Fruit fly (Drosophila melanogaster) whole organism, embryonic: ENCODE results near the gene CG1024.

Source experiments
- Aef1 ChIP-seq: fragments of 200-800 bp; sonication (Bioruptor generic); IDR thresholded peaks from 3 replicates; pipeline ENCODE4 v1.3.6; 2022; ENCODE audit warnings: missing biosample characterization, missing genetic modification characterization
- Atf-2 ChIP-seq: fragments of 200-800 bp; sonication (Bioruptor generic); optimal IDR thresholded peaks from 2 replicates; lab custom pipeline; 2016; ENCODE audit warnings: missing biosample characterization, missing genetic modification characterization
- CG10366 ChIP-seq: fragments of 200-800 bp; sonication (Bioruptor generic); IDR thresholded peaks from 2 replicates; pipeline ENCODE4 v1.3.6; 2022; ENCODE audit warnings: missing biosample characterization, missing genetic modification characterization
- CG10654 ChIP-seq: fragments of 200-800 bp; sonication (Bioruptor generic); optimal IDR thresholded peaks from 2 replicates; lab custom pipeline; 2016; ENCODE audit warnings: missing biosample characterization, missing genetic modification characterization
- CG11696 ChIP-seq: fragments of 200-800 bp; sonication (Bioruptor generic); IDR thresholded peaks from 2 replicates; pipeline ENCODE4 v1.3.6; 2022; ENCODE audit warnings: missing biosample characterization, missing genetic modification characterization
- CG12236 ChIP-seq: fragments of 200-800 bp; sonication (Bioruptor generic); optimal IDR thresholded peaks from 2 replicates; lab custom pipeline; 2016; ENCODE audit warnings: missing biosample characterization, missing genetic modification characterization
- CG13123 ChIP-seq: fragments of 200-800 bp; sonication (Bioruptor generic); optimal IDR thresholded peaks from 2 replicates; lab custom pipeline; 2016; ENCODE audit warnings: missing biosample characterization, missing genetic modification characterization
- CG13296 ChIP-seq: fragments of 200-800 bp; sonication (Bioruptor generic); optimal IDR thresholded peaks from 3 replicates; lab custom pipeline; 2018; ENCODE audit warnings: missing biosample characterization, mild to moderate bottlenecking, missing genetic modification characterization
- CG13624 ChIP-seq: fragments of 200-800 bp; sonication (Bioruptor generic); optimal IDR thresholded peaks from 2 replicates; lab custom pipeline; 2016; ENCODE audit warnings: missing biosample characterization, missing genetic modification characterization
- CG15073 ChIP-seq: fragments of 200-800 bp; sonication (Bioruptor generic); optimal IDR thresholded peaks from 2 replicates; lab custom pipeline; 2016; ENCODE audit warnings: missing biosample characterization, missing genetic modification characterization
- CG1832 ChIP-seq: fragments of 200-800 bp; sonication (Bioruptor generic); optimal IDR thresholded peaks from 2 replicates; lab custom pipeline; 2017; ENCODE audit warnings: missing biosample characterization, mild to moderate bottlenecking, missing genetic modification characterization, inconsistent platforms
- CG2120 ChIP-seq: fragments of 200-800 bp; sonication (Bioruptor generic); optimal IDR thresholded peaks from 3 replicates; lab custom pipeline; 2016; ENCODE audit warnings: missing biosample characterization, missing genetic modification characterization
- CG31365 ChIP-seq: fragments of 200-800 bp; sonication (Bioruptor generic); optimal IDR thresholded peaks from 2 replicates; lab custom pipeline; 2018; ENCODE audit warnings: missing biosample characterization, mild to moderate bottlenecking, missing genetic modification characterization
- CG4360 ChIP-seq: fragments of 200-800 bp; sonication (Bioruptor generic); IDR thresholded peaks from 2 replicates; pipeline ENCODE4 v1.3.6; 2022; ENCODE audit warnings: missing biosample characterization, missing genetic modification characterization
- CG4854 ChIP-seq: fragments of 200-800 bp; sonication (Bioruptor generic); optimal IDR thresholded peaks from 2 replicates; lab custom pipeline; 2016; ENCODE audit warnings: missing biosample characterization, missing genetic modification characterization, inconsistent platforms
- CG6689 ChIP-seq: fragments of 200-800 bp; sonication (Bioruptor generic); IDR thresholded peaks from 2 replicates; pipeline ENCODE4 v1.3.6; 2022; ENCODE audit warnings: missing biosample characterization, missing genetic modification characterization
- CG6813 ChIP-seq: fragments of 200-800 bp; sonication (Bioruptor generic); optimal IDR thresholded peaks from 2 replicates; lab custom pipeline; 2017; ENCODE audit warnings: missing biosample characterization, missing genetic modification characterization, mild to moderate bottlenecking, moderate library complexity, missing genetic modification reagents
- CG7839 ChIP-seq: fragments of 200-800 bp; sonication (Bioruptor generic); optimal IDR thresholded peaks from 3 replicates; lab custom pipeline; 2018; ENCODE audit warnings: missing biosample characterization, mild to moderate bottlenecking, missing genetic modification characterization, moderate library complexity
- CG7963 ChIP-seq: fragments of 200-800 bp; sonication (Bioruptor generic); IDR thresholded peaks from 3 replicates; pipeline ENCODE4 v1.3.6; 2022; ENCODE audit warnings: missing biosample characterization, missing genetic modification characterization; ENCODE audit not compliant: partially characterized antibody
- CG8388 ChIP-seq: fragments of 200-800 bp; sonication (Bioruptor generic); optimal IDR thresholded peaks from 2 replicates; lab custom pipeline; 2019; ENCODE audit warnings: missing biosample characterization, mild to moderate bottlenecking, missing genetic modification characterization, moderate library complexity
- Elba2 ChIP-seq: fragments of 200-800 bp; sonication (Bioruptor generic); optimal IDR thresholded peaks from 3 replicates; lab custom pipeline; 2016; ENCODE audit warnings: missing biosample characterization, missing genetic modification characterization
- Fer3 ChIP-seq: fragments of 200-800 bp; sonication (Bioruptor generic); optimal IDR thresholded peaks from 2 replicates; lab custom pipeline; 2018; ENCODE audit warnings: missing biosample characterization, mild to moderate bottlenecking, missing genetic modification characterization, moderate library complexity
- HHEX ChIP-seq: fragments of 200-800 bp; sonication (Bioruptor generic); optimal IDR thresholded peaks from 3 replicates; lab custom pipeline; 2017; ENCODE audit warnings: missing biosample characterization, mild to moderate bottlenecking, missing genetic modification characterization, missing genetic modification reagents
- HmgD ChIP-seq: fragments of 200-800 bp; sonication (Bioruptor generic); optimal IDR thresholded peaks from 3 replicates; lab custom pipeline; 2016; ENCODE audit warnings: missing biosample characterization, missing genetic modification characterization
- Kr ChIP-seq: fragments of 200-800 bp; sonication (Bioruptor generic); optimal IDR thresholded peaks from 2 replicates; lab custom pipeline; 2017; ENCODE audit warnings: missing biosample characterization, mild to moderate bottlenecking, missing genetic modification characterization
- Mad ChIP-seq: fragments of 200-800 bp; sonication (Bioruptor generic); optimal IDR thresholded peaks from 2 replicates; lab custom pipeline; 2016; ENCODE audit warnings: missing biosample characterization, missing genetic modification characterization
- Rfx ChIP-seq: fragments of 200-800 bp; sonication (Bioruptor generic); IDR thresholded peaks from 2 replicates; pipeline ENCODE4 v1.3.6; 2022; ENCODE audit warnings: missing biosample characterization, missing genetic modification characterization
- Ssrp ChIP-seq: fragments of 200-800 bp; sonication (Bioruptor generic); optimal IDR thresholded peaks from 2 replicates; lab custom pipeline; 2018; ENCODE audit warnings: missing biosample characterization, mild to moderate bottlenecking, missing genetic modification characterization, moderate library complexity
- Xbp1 ChIP-seq: fragments of 200-800 bp; sonication (Bioruptor generic); optimal IDR thresholded peaks from 3 replicates; lab custom pipeline; 2016; ENCODE audit warnings: missing biosample characterization, mild to moderate bottlenecking, missing genetic modification characterization
- aop ChIP-seq: fragments of 200-800 bp; sonication (Bioruptor generic); IDR thresholded peaks from 2 replicates; pipeline ENCODE4 v1.3.6; 2022; ENCODE audit warnings: missing biosample characterization, missing genetic modification characterization
- bcd ChIP-seq: fragments of 200-800 bp; sonication (Bioruptor generic); optimal IDR thresholded peaks from 2 replicates; lab custom pipeline; 2017; ENCODE audit warnings: missing biosample characterization, mild to moderate bottlenecking, missing genetic modification characterization
- chn ChIP-seq: fragments of 200-800 bp; sonication (Bioruptor generic); optimal IDR thresholded peaks from 2 replicates; lab custom pipeline; 2016; ENCODE audit warnings: missing biosample characterization, missing genetic modification characterization
- crol ChIP-seq: fragments of 200-800 bp; sonication (Bioruptor generic); IDR thresholded peaks from 2 replicates; pipeline ENCODE4 v1.3.6; 2022; ENCODE audit warnings: missing biosample characterization, missing genetic modification characterization
- disco-r ChIP-seq: fragments of 200-800 bp; sonication (Bioruptor generic); optimal IDR thresholded peaks from 2 replicates; lab custom pipeline; 2016; ENCODE audit warnings: missing biosample characterization, missing genetic modification characterization
- esg ChIP-seq: fragments of 200-800 bp; sonication (Bioruptor generic); conservative IDR thresholded peaks from 2 replicates; pipeline ENCODE4 v1.3.6; 2022; ENCODE audit warnings: missing biosample characterization, missing genetic modification characterization
- gcm ChIP-seq: fragments of 200-800 bp; sonication (Bioruptor generic); optimal IDR thresholded peaks from 2 replicates; lab custom pipeline; 2019; ENCODE audit warnings: missing biosample characterization, mild to moderate bottlenecking, missing genetic modification characterization, moderate library complexity
- gsb-n ChIP-seq: fragments of 200-800 bp; sonication (Bioruptor generic); optimal IDR thresholded peaks from 3 replicates; lab custom pipeline; 2018; ENCODE audit warnings: missing biosample characterization, mild to moderate bottlenecking, missing genetic modification characterization
- ken ChIP-seq: fragments of 200-800 bp; sonication (Bioruptor generic); IDR thresholded peaks from 3 replicates; pipeline ENCODE4 v1.3.6; 2022; ENCODE audit warnings: missing biosample characterization, missing genetic modification characterization
- lmd ChIP-seq: fragments of 200-800 bp; sonication (Bioruptor generic); IDR thresholded peaks from 2 replicates; pipeline ENCODE4 v1.3.6; 2022; ENCODE audit warnings: missing biosample characterization, missing genetic modification characterization
- nom ChIP-seq: fragments of 200-800 bp; sonication (Bioruptor generic); optimal IDR thresholded peaks from 2 replicates; lab custom pipeline; 2017; ENCODE audit warnings: missing biosample characterization, missing genetic modification characterization, mild to moderate bottlenecking, moderate library complexity, missing genetic modification reagents
- peb ChIP-seq: fragments of 200-800 bp; sonication (Bioruptor generic); IDR thresholded peaks from 2 replicates; pipeline ENCODE4 v1.3.6; 2022; ENCODE audit warnings: missing biosample characterization, missing genetic modification characterization
- psq ChIP-seq: fragments of 200-800 bp; sonication (Bioruptor generic); optimal IDR thresholded peaks from 2 replicates; lab custom pipeline; 2017; ENCODE audit warnings: missing biosample characterization, missing genetic modification characterization
- repo ChIP-seq: fragments of 200-800 bp; sonication (Bioruptor generic); optimal IDR thresholded peaks from 2 replicates; lab custom pipeline; 2016; ENCODE audit warnings: missing biosample characterization, missing genetic modification characterization
- schlank ChIP-seq: fragments of 200-800 bp; sonication (Bioruptor generic); optimal IDR thresholded peaks from 2 replicates; lab custom pipeline; 2018; ENCODE audit warnings: missing biosample characterization, mild to moderate bottlenecking, missing genetic modification characterization
- seq ChIP-seq: fragments of 200-800 bp; sonication (Bioruptor generic); IDR thresholded peaks from 2 replicates; pipeline ENCODE4 v1.3.6; 2022; ENCODE audit warnings: missing biosample characterization, missing genetic modification characterization
- tin ChIP-seq: fragments of 200-800 bp; sonication (Bioruptor generic); optimal IDR thresholded peaks from 3 replicates; lab custom pipeline; 2016; ENCODE audit warnings: missing biosample characterization, missing genetic modification characterization
- tll ChIP-seq, 2 experiments: fragments of 200-800 bp in 1 of 2; fragments of >200 bp in 1 of 2; sonication (Bioruptor generic) in 1 of 2; optimal IDR thresholded peaks; 2 replicates each; lab custom pipeline; 2017 to 2019; ENCODE audit warnings: missing biosample characterization in 2 of 2, missing genetic modification characterization in 2 of 2, mild to moderate bottlenecking in 1 of 2, moderate library complexity in 1 of 2
- tna ChIP-seq: fragments of 200-800 bp; sonication (Bioruptor generic); IDR thresholded peaks from 2 replicates; pipeline ENCODE4 v1.3.6; 2022; ENCODE audit warnings: missing biosample characterization, missing genetic modification characterization; ENCODE audit not compliant: partially characterized antibody
- unpg ChIP-seq: fragments of 200-800 bp; sonication (Bioruptor generic); optimal IDR thresholded peaks from 3 replicates; lab custom pipeline; 2018; ENCODE audit warnings: missing biosample characterization, mild to moderate bottlenecking, missing genetic modification characterization, moderate library complexity

The CG1024 gene

dm6 chr3R:6353624-6354352 lies 26.3 kb downstream of the CG1024 start (continued):
- TF ChIP-seq CG13123 (GFP tag; lab: Kevin White, UChicago) = peak; percentile 42
- TF ChIP-seq CG2120 (GFP tag; lab: Kevin White, UChicago) = peak; percentile 81
- TF ChIP-seq CG1832 = no peak
- peak; percentile 84 for TF ChIP-seq bcd (GFP tag; lab: Kevin White, UChicago)
- no peak for TF ChIP-seq peb (GFP tag; lab: Robert Waterston, UW)
- TF ChIP-seq Aef1 (GFP tag; lab: Robert Waterston, UW) = peak; percentile 51; the same call in 1 of the 3 replicates
- TF ChIP-seq CG13296 (GFP tag; lab: Kevin White, UChicago) = no peak
- peak; percentile 76 for TF ChIP-seq chn (GFP tag; lab: Kevin White, UChicago)
- no peak for TF ChIP-seq nom
- TF ChIP-seq CG8388 = no peak
- peak; percentile 21 for TF ChIP-seq HmgD (GFP tag; lab: Kevin White, UChicago)
- no peak for TF ChIP-seq crol
- no peak for TF ChIP-seq CG4360
- peak; percentile 58 for TF ChIP-seq CG10654 (GFP tag; lab: Kevin White, UChicago)
- no peak for TF ChIP-seq CG7963 (GFP tag; lab: Robert Waterston, UW)
- peak; percentile 76 for TF ChIP-seq lmd
- no peak for TF ChIP-seq CG31365
- no peak for TF ChIP-seq Kr (GFP tag; lab: Kevin White, UChicago)
- peak; percentile 62 for TF ChIP-seq tin (GFP tag; lab: Kevin White, UChicago)
- TF ChIP-seq CG13624 = peak; percentile 61
- no peak for TF ChIP-seq aop
- TF ChIP-seq tna (GFP tag; lab: Robert Waterston, UW) = no peak
- TF ChIP-seq seq = peak; percentile 62; the same call in 1 of the 2 replicates
- peak; percentile 41 for TF ChIP-seq CG6813
- peak; percentile 69 for TF ChIP-seq HHEX (GFP tag; lab: Kevin White, UChicago)
- TF ChIP-seq Fer3 (tag; lab: Kevin White, UChicago) = no peak
- TF ChIP-seq CG12236 (GFP tag; lab: Kevin White, UChicago) = peak; percentile 65
- TF ChIP-seq gcm (GFP tag; lab: Kevin White, UChicago) = no peak
- peak; percentile 84 for TF ChIP-seq CG6689 (GFP tag; lab: Robert Waterston, UW)
- peak; percentile 41 for TF ChIP-seq CG4854
- TF ChIP-seq repo = peak; percentile 18
- TF ChIP-seq schlank (tag; lab: Kevin White, UChicago) = peak; percentile 15
- no peak for TF ChIP-seq Elba2
- peak; percentile 50 for TF ChIP-seq esg
- TF ChIP-seq Xbp1 = peak; percentile 83
- TF ChIP-seq tll (GFP tag; optimal IDR thresholded peaks at IDR 0.05; lab: Kevin White, UChicago) = no peak
- peak; percentile 21; the same call in 1 of the 3 replicates for TF ChIP-seq ken (GFP tag; lab: Robert Waterston, UW)
- peak; percentile 67 for TF ChIP-seq Mad
- TF ChIP-seq CG11696 (GFP tag; lab: Robert Waterston, UW) = 0 out of 2 replicates have a peak, but pooled peaks have one; percentile 26
- TF ChIP-seq CG7839 (tag; lab: Kevin White, UChicago) = no peak
- no peak for TF ChIP-seq unpg (GFP tag; lab: Kevin White, UChicago)
- peak; percentile 28 for TF ChIP-seq psq
- peak; percentile 14 for TF ChIP-seq CG15073
- peak; percentile 65 for TF ChIP-seq Atf-2 (GFP tag; lab: Kevin White, UChicago)
- TF ChIP-seq CG10366 = peak; percentile 39
- TF ChIP-seq disco-r (GFP tag; lab: Kevin White, UChicago) = peak; percentile 64
- TF ChIP-seq gsb-n = no peak
- TF ChIP-seq Ssrp (tag; lab: Kevin White, UChicago) = peak; percentile 84
- no peak; the same call in none of the 2 replicates for TF ChIP-seq Rfx (GFP tag; lab: Robert Waterston, UW)
